Fruit fly (Drosophila melanogaster) whole organism, embryonic: ENCODE data around the gene Cand1.

Experiments
- CG10147 ChIP-seq: fragments of 200-800 bp; sonication (Bioruptor generic); optimal IDR thresholded peaks from 2 replicates; lab custom pipeline; 2019; ENCODE audit warnings: missing biosample characterization, mild to moderate bottlenecking, missing genetic modification characterization, moderate library complexity
- CG1024 ChIP-seq: fragments of 200-800 bp; sonication (Bioruptor generic); IDR thresholded peaks from 2 replicates; pipeline ENCODE4 v1.3.6; 2022; ENCODE audit warnings: missing biosample characterization, missing genetic modification characterization
- CG12769 ChIP-seq: fragments of 200-800 bp; sonication (Bioruptor generic); optimal IDR thresholded peaks from 2 replicates; lab custom pipeline; 2019; ENCODE audit warnings: missing biosample characterization, mild to moderate bottlenecking, missing genetic modification characterization, moderate library complexity
- CG14441 ChIP-seq: fragments of 200-800 bp; sonication (Bioruptor generic); IDR thresholded peaks from 2 replicates; pipeline ENCODE4 v1.3.6; 2022; ENCODE audit warnings: missing biosample characterization, missing genetic modification characterization
- CG14860 ChIP-seq: fragments of 200-800 bp; sonication (Bioruptor generic); IDR thresholded peaks from 3 replicates; pipeline ENCODE4 v1.3.6; 2022; ENCODE audit warnings: missing biosample characterization, missing genetic modification characterization; ENCODE audit not compliant: partially characterized antibody
- CG17385 ChIP-seq: fragments of 200-800 bp; sonication (Bioruptor generic); optimal IDR thresholded peaks from 3 replicates; lab custom pipeline; 2018; ENCODE audit warnings: missing biosample characterization, mild to moderate bottlenecking, missing genetic modification characterization
- CG17568 ChIP-seq: fragments of 200-800 bp; sonication (Bioruptor generic); optimal IDR thresholded peaks from 2 replicates; lab custom pipeline; 2018; ENCODE audit warnings: missing biosample characterization, mild to moderate bottlenecking, missing genetic modification characterization, moderate library complexity
- CG17612 ChIP-seq: fragments of 200-800 bp; sonication (Bioruptor generic); IDR thresholded peaks from 2 replicates; pipeline ENCODE4 v1.3.6; 2022; ENCODE audit warnings: missing biosample characterization, missing genetic modification characterization
- CG17912 ChIP-seq: fragments of 200-800 bp; sonication (Bioruptor generic); optimal IDR thresholded peaks from 2 replicates; lab custom pipeline; 2018; ENCODE audit warnings: missing biosample characterization, mild to moderate bottlenecking, missing genetic modification characterization
- CG2120 ChIP-seq: fragments of 200-800 bp; sonication (Bioruptor generic); optimal IDR thresholded peaks from 3 replicates; lab custom pipeline; 2016; ENCODE audit warnings: missing biosample characterization, missing genetic modification characterization
- CG32772 ChIP-seq: fragments of 200-800 bp; sonication (Bioruptor generic); IDR thresholded peaks from 2 replicates; pipeline ENCODE4 v1.3.6; 2022; ENCODE audit warnings: missing biosample characterization, missing genetic modification characterization
- CG3407 ChIP-seq: fragments of 200-800 bp; sonication (Bioruptor generic); optimal IDR thresholded peaks from 2 replicates; lab custom pipeline; 2018; ENCODE audit warnings: missing biosample characterization, mild to moderate bottlenecking, missing genetic modification characterization
- CG3995 ChIP-seq: fragments of 200-800 bp; sonication (Bioruptor generic); optimal IDR thresholded peaks from 3 replicates; lab custom pipeline; 2016; ENCODE audit warnings: missing biosample characterization, missing genetic modification characterization
- CG5245 ChIP-seq: fragments of 200-800 bp; sonication (Bioruptor generic); optimal IDR thresholded peaks from 3 replicates; lab custom pipeline; 2016; ENCODE audit warnings: missing biosample characterization, missing genetic modification characterization
- CG7786 ChIP-seq: fragments of 200-800 bp; sonication (Bioruptor generic); optimal IDR thresholded peaks from 2 replicates; lab custom pipeline; 2016; ENCODE audit warnings: missing biosample characterization, missing genetic modification characterization
- CG7839 ChIP-seq: fragments of 200-800 bp; sonication (Bioruptor generic); optimal IDR thresholded peaks from 3 replicates; lab custom pipeline; 2018; ENCODE audit warnings: missing biosample characterization, mild to moderate bottlenecking, missing genetic modification characterization, moderate library complexity
- CG8089 ChIP-seq: fragments of 200-800 bp; sonication (Bioruptor generic); optimal IDR thresholded peaks from 3 replicates; lab custom pipeline; 2016; ENCODE audit warnings: missing biosample characterization, missing genetic modification characterization
- CG8388 ChIP-seq: fragments of 200-800 bp; sonication (Bioruptor generic); optimal IDR thresholded peaks from 2 replicates; lab custom pipeline; 2019; ENCODE audit warnings: missing biosample characterization, mild to moderate bottlenecking, missing genetic modification characterization, moderate library complexity
- CG8944 ChIP-seq: fragments of 200-800 bp; sonication (Bioruptor generic); optimal IDR thresholded peaks from 3 replicates; lab custom pipeline; 2016; ENCODE audit warnings: missing biosample characterization, missing genetic modification characterization
- Dip3 ChIP-seq: fragments of 200-800 bp; sonication (Bioruptor generic); optimal IDR thresholded peaks from 3 replicates; lab custom pipeline; 2016; ENCODE audit warnings: missing biosample characterization, missing genetic modification characterization
- Dref ChIP-seq: fragments of 200-800 bp; sonication (Bioruptor generic); IDR thresholded peaks from 2 replicates; pipeline ENCODE4 v1.3.6; 2022; ENCODE audit warnings: missing biosample characterization, missing genetic modification characterization
- E2f1 ChIP-seq: fragments of 200-800 bp; sonication (Bioruptor generic); IDR thresholded peaks from 2 replicates; pipeline ENCODE4 v1.3.6; 2022; ENCODE audit warnings: missing biosample characterization, missing genetic modification characterization
- Elba2 ChIP-seq: fragments of 200-800 bp; sonication (Bioruptor generic); optimal IDR thresholded peaks from 3 replicates; lab custom pipeline; 2016; ENCODE audit warnings: missing biosample characterization, missing genetic modification characterization
- GATAe ChIP-seq: fragments of 200-800 bp; sonication (Bioruptor generic); conservative IDR thresholded peaks from 2 replicates; pipeline ENCODE4 v1.3.6; 2022; ENCODE audit warnings: missing biosample characterization, missing genetic modification characterization
- HmgD ChIP-seq: fragments of 200-800 bp; sonication (Bioruptor generic); optimal IDR thresholded peaks from 3 replicates; lab custom pipeline; 2016; ENCODE audit warnings: missing biosample characterization, missing genetic modification characterization
- Hr78 ChIP-seq, 2 experiments: fragments of 200-800 bp in 1 of 2; fragments of >200 bp in 1 of 2; sonication (Bioruptor generic) in 1 of 2; optimal IDR thresholded peaks; 2 replicates each; lab custom pipeline; 2017 to 2019; ENCODE audit warnings: missing biosample characterization in 2 of 2, missing genetic modification characterization in 2 of 2, mild to moderate bottlenecking in 1 of 2, moderate library complexity in 1 of 2
- Med ChIP-seq: fragments of 200-800 bp; sonication (Bioruptor generic); peaks from one replicate; lab custom pipeline; 2016; ENCODE audit warnings: missing biosample characterization, missing genetic modification characterization, mild to moderate bottlenecking, inconsistent platforms, moderate library complexity
- Mrtf ChIP-seq: fragments of 200-800 bp; sonication (Bioruptor generic); IDR thresholded peaks from 3 replicates; pipeline ENCODE4 v1.3.6; 2022; ENCODE audit warnings: missing biosample characterization, missing genetic modification characterization
- NC2β ChIP-seq: fragments of 200-800 bp; sonication (Bioruptor generic); optimal IDR thresholded peaks from 2 replicates; lab custom pipeline; 2016; ENCODE audit warnings: missing biosample characterization, missing genetic modification characterization
- Nf-YA ChIP-seq: fragments of 200-800 bp; sonication (Bioruptor generic); IDR thresholded peaks from 2 replicates; pipeline ENCODE4 v1.3.6; 2022; ENCODE audit warnings: missing biosample characterization, missing genetic modification characterization
- Scr ChIP-seq: fragments of 200-800 bp; sonication (Bioruptor generic); IDR thresholded peaks from 2 replicates; pipeline ENCODE4 v1.3.6; 2022; ENCODE audit warnings: missing biosample characterization, missing genetic modification characterization; ENCODE audit not compliant: partially characterized antibody
- Sry-β ChIP-seq: fragments of 200-800 bp; sonication (Bioruptor generic); optimal IDR thresholded peaks from 2 replicates; lab custom pipeline; 2018; ENCODE audit warnings: missing biosample characterization, mild to moderate bottlenecking, missing genetic modification characterization, moderate library complexity
- ab ChIP-seq: fragments of 200-800 bp; sonication (Bioruptor generic); optimal IDR thresholded peaks from 2 replicates; lab custom pipeline; 2016; ENCODE audit warnings: missing biosample characterization, missing genetic modification characterization
- br ChIP-seq: fragments of >200 bp; optimal IDR thresholded peaks from 2 replicates; lab custom pipeline; 2017
- btn ChIP-seq: fragments of 200-800 bp; sonication (Bioruptor generic); optimal IDR thresholded peaks from 2 replicates; lab custom pipeline; 2016; ENCODE audit warnings: missing biosample characterization, missing genetic modification characterization
- cato ChIP-seq: fragments of 200-800 bp; sonication (Bioruptor generic); optimal IDR thresholded peaks from 2 replicates; lab custom pipeline; 2016; ENCODE audit warnings: missing biosample characterization, missing genetic modification characterization, borderline replicate concordance
- cg ChIP-seq: fragments of 200-800 bp; sonication (Bioruptor generic); optimal IDR thresholded peaks from 3 replicates; lab custom pipeline; 2019; ENCODE audit warnings: missing biosample characterization, mild to moderate bottlenecking, missing genetic modification characterization, moderate library complexity
- croc ChIP-seq: fragments of 200-800 bp; sonication (Bioruptor generic); conservative IDR thresholded peaks from 3 replicates; pipeline ENCODE4 v1.3.6; 2022; ENCODE audit warnings: missing biosample characterization, missing genetic modification characterization
- crp ChIP-seq, 2 experiments: fragments of 200-800 bp; sonication (Bioruptor generic); optimal IDR thresholded peaks; 2 replicates in 1 of 2; 3 replicates in 1 of 2; lab custom pipeline; 2017; ENCODE audit warnings: missing biosample characterization in 2 of 2, missing genetic modification characterization in 2 of 2, mild to moderate bottlenecking in 1 of 2, moderate library complexity in 1 of 2
- dpn ChIP-seq, 2 experiments: fragments of 200-800 bp; sonication (Bioruptor generic); optimal IDR thresholded peaks; 3 replicates each; lab custom pipeline; 2016; ENCODE audit warnings: missing biosample characterization in 2 of 2, missing genetic modification characterization in 2 of 2
- dysf ChIP-seq: fragments of 200-800 bp; sonication (Bioruptor generic); IDR thresholded peaks from 3 replicates; pipeline ENCODE4 v1.3.6; 2022; ENCODE audit warnings: missing biosample characterization, missing genetic modification characterization
- gcm2 ChIP-seq: fragments of 200-800 bp; sonication (Bioruptor generic); optimal IDR thresholded peaks from 2 replicates; lab custom pipeline; 2016; ENCODE audit warnings: missing biosample characterization, missing genetic modification characterization
- hkb ChIP-seq, 2 experiments: fragments of 200-800 bp in 1 of 2; fragments of >200 bp in 1 of 2; sonication (Bioruptor generic) in 1 of 2; IDR thresholded peaks in 1 of 2; optimal IDR thresholded peaks in 1 of 2; 2 replicates each; pipeline versions ENCODE4 v1.3.6 to Lab custom; 2017 to 2022; ENCODE audit warnings: missing biosample characterization in 1 of 2, missing genetic modification characterization in 1 of 2
- ind ChIP-seq: fragments of 200-800 bp; sonication (Bioruptor generic); optimal IDR thresholded peaks from 3 replicates; lab custom pipeline; 2016; ENCODE audit warnings: missing biosample characterization, missing genetic modification characterization
- psq ChIP-seq: fragments of 200-800 bp; sonication (Bioruptor generic); optimal IDR thresholded peaks from 2 replicates; lab custom pipeline; 2017; ENCODE audit warnings: missing biosample characterization, missing genetic modification characterization
- scrt ChIP-seq: fragments of 200-800 bp; sonication (Bioruptor generic); optimal IDR thresholded peaks from 2 replicates; lab custom pipeline; 2018; ENCODE audit warnings: missing biosample characterization, mild to moderate bottlenecking, missing genetic modification characterization, moderate library complexity
- slbo ChIP-seq: fragments of 200-800 bp; sonication (Bioruptor generic); IDR thresholded peaks from 2 replicates; pipeline ENCODE4 v1.3.6; 2022; ENCODE audit warnings: missing biosample characterization, missing genetic modification characterization
- trh ChIP-seq: fragments of 200-800 bp; sonication (Bioruptor generic); optimal IDR thresholded peaks from 2 replicates; lab custom pipeline; 2016; ENCODE audit warnings: missing biosample characterization, missing genetic modification characterization
- tup ChIP-seq: fragments of 200-800 bp; sonication (Bioruptor generic); optimal IDR thresholded peaks from 2 replicates; lab custom pipeline; 2016; ENCODE audit warnings: missing biosample characterization, mild to moderate bottlenecking, missing genetic modification characterization, moderate library complexity
- zen ChIP-seq: fragments of 200-800 bp; sonication (Bioruptor generic); optimal IDR thresholded peaks from 3 replicates; lab custom pipeline; 2018; ENCODE audit warnings: missing biosample characterization, mild to moderate bottlenecking, missing genetic modification characterization, moderate library complexity
- zen2 ChIP-seq: fragments of 200-800 bp; sonication (Bioruptor generic); IDR thresholded peaks from 3 replicates; pipeline ENCODE4 v1.3.6; 2022; ENCODE audit warnings: missing biosample characterization, missing genetic modification characterization; ENCODE audit not compliant: partially characterized antibody

Gene Cand1

DNA sequence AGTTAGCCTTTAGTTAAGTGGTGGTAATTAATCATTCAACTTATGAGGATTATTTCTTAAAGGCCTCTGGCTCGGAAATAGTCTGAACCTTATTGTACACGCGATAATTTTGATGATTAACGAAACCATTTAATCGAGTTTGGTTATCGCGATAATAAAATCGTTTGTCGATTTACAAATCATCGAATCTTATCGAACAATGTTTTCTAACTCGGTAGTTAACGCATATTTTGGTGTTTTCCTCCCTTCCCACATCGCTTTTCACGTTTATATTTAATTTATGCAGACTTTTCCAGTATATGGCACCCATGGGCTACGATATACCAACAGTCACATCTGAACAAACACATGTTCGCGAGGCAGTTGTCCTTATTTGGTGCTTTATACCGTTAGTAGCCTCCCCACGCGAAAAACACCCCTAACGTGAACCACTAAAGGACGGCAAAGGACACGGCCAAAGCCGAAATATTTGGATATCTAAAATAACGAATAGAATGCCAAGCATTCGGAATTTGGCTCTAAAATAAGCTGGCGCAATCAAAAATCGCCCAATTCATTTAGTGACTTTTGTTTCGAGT is 18.4 kb downstream of the Cand1 start, which contains the start of gene Frmd5 (continued):
- TF ChIP-seq Scr (GFP tag; lab: Robert Waterston, UW) = peak; percentile 54
- no peak for TF ChIP-seq CG7839
- no peak for TF ChIP-seq CG1024
- TF ChIP-seq Dref (GFP tag; lab: Robert Waterston, UW) = peak; percentile 34
- TF ChIP-seq btn (GFP tag; lab: Kevin White, UChicago) = no peak
- TF ChIP-seq CG8089 (GFP tag; lab: Kevin White, UChicago) = no peak
- no peak for TF ChIP-seq zen (tag; lab: Kevin White, UChicago)
- TF ChIP-seq CG17912 (GFP tag; lab: Kevin White, UChicago) = no peak
- TF ChIP-seq zen2 (GFP tag; lab: Robert Waterston, UW) = 0 out of 3 replicates have a peak, but pooled peaks have one; percentile 28
- TF ChIP-seq dpn (GFP tag; optimal IDR thresholded peaks at IDR 0.05; lab: Kevin White, UChicago) = no peak
- no peak for TF ChIP-seq E2f1 (GFP tag; lab: Robert Waterston, UW)
- TF ChIP-seq CG12769 (tag; lab: Kevin White, UChicago) = no peak
- no peak for TF ChIP-seq slbo
- TF ChIP-seq dysf = no peak
- no peak for TF ChIP-seq NC2β
- peak; percentile 65 for TF ChIP-seq CG14860 (GFP tag; lab: Robert Waterston, UW)
- no peak for TF ChIP-seq CG17612 (GFP tag; lab: Robert Waterston, UW)
- no peak for TF ChIP-seq psq (GFP tag; lab: Kevin White, UChicago)
- TF ChIP-seq CG7786 (GFP tag; lab: Kevin White, UChicago) = no peak
- no peak for TF ChIP-seq br (lab: Kevin White, UChicago)
- TF ChIP-seq croc (GFP tag; lab: Robert Waterston, UW) = no peak
- no peak for TF ChIP-seq GATAe
- no peak for TF ChIP-seq cato (GFP tag; lab: Kevin White, UChicago)
- peak; percentile 5 for TF ChIP-seq CG8388 (GFP tag; lab: Kevin White, UChicago)
- no peak for TF ChIP-seq Dip3
- no peak for TF ChIP-seq Mrtf (GFP tag; lab: Robert Waterston, UW)
- TF ChIP-seq trh (GFP tag; lab: Kevin White, UChicago) = no peak
- no peak for TF ChIP-seq scrt (GFP tag; lab: Kevin White, UChicago)
- TF ChIP-seq CG3995 (GFP tag; lab: Kevin White, UChicago) = no peak
- TF ChIP-seq CG17568 = no peak
- TF ChIP-seq Elba2 (GFP tag; lab: Kevin White, UChicago) = no peak
- no peak for TF ChIP-seq ab (GFP tag; lab: Kevin White, UChicago)
- no peak for TF ChIP-seq CG3407 (GFP tag; lab: Kevin White, UChicago)
- TF ChIP-seq HmgD = no peak
- TF ChIP-seq Sry-β (GFP tag; lab: Kevin White, UChicago) = no peak
- no peak for TF ChIP-seq hkb (optimal IDR thresholded peaks at IDR 0.05; lab: Kevin White, UChicago)
- TF ChIP-seq hkb (GFP tag; IDR thresholded peaks at IDR 0.05; lab: Robert Waterston, UW) = no peak
- peak; percentile 23 for TF ChIP-seq Med (GFP tag; lab: Kevin White, UChicago)
- TF ChIP-seq CG10147 (GFP tag; lab: Kevin White, UChicago) = no peak
- no peak for TF ChIP-seq Hr78 (GFP tag; optimal IDR thresholded peaks at IDR 0.05; lab: Kevin White, UChicago)
- TF ChIP-seq Nf-YA (GFP tag; lab: Robert Waterston, UW) = no peak
- peak in 1 of 2 experiments; percentile 54 for TF ChIP-seq crp (GFP tag; optimal IDR thresholded peaks at IDR 0.05; lab: Kevin White, UChicago)
- TF ChIP-seq CG5245 = no peak
- TF ChIP-seq tup (GFP tag; lab: Kevin White, UChicago) = no peak
- TF ChIP-seq cg (GFP tag; lab: Kevin White, UChicago) = no peak
- no peak for TF ChIP-seq CG14441 (GFP tag; lab: Robert Waterston, UW)
- TF ChIP-seq CG2120 (GFP tag; lab: Kevin White, UChicago) = no peak
- TF ChIP-seq ind (GFP tag; lab: Kevin White, UChicago) = no peak
- TF ChIP-seq CG17385 = no peak
- no peak for TF ChIP-seq CG8944 (GFP tag; lab: Kevin White, UChicago)
- no peak for TF ChIP-seq CG32772 (GFP tag; lab: Robert Waterston, UW)
- no peak for TF ChIP-seq gcm2 (GFP tag; lab: Kevin White, UChicago)
